Worm (Caenorhabditis elegans): Measurements from ENCODE around the gene dao-6.

Gene dao-6

DNA sequence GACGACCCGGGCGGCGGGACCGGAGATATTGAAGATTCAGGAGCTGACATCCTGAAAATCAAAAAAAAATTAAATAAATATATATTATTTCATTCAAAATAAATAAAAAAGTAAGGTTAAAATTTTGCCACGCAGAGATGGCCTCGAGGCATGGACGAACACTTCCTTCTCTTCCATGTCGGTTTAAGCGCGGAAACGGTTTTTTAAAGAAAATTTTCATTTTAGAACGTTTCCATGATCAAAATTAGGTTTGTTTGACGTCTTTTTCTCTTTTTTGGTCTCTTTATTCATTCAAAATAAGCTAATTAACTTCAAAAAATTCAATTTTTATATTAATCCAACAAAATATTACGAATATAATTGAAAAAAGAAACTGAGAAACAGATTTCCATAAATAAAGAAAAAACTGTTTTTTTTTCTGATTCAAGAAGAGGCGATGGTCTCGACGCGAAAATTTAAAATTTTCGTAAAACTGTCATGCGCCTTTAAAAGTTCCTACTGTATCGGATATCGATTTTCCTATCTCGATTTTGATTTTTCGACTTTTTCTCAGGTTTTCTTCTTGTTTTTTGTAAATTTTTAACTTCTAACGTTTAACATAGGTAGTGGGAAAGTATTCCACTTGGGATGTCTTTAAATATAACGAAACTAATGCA is 26.2 kb upstream of the dao-6 start, which contains the start of gene gcc-2:
Gene gcc-2, minus strand, starts transcription at position 51 of the 656 bp plus-strand sequence.
- TF ChIP-seq tbx-11 (GFP tag; IDR thresholded peaks at IDR 0.05) (no peak), tbx-37 (GFP tag; conservative IDR thresholded peaks at IDR 0.05) (no peak), sea-1 (GFP tag; conservative IDR thresholded peaks at IDR 0.05) (no peak), tra-4 (tag; optimal IDR thresholded peaks at IDR 0.05) (no peak), F13C5.2 (tag; optimal IDR thresholded peaks at IDR 0.05) (no peak), B0310.2 (tag; optimal IDR thresholded peaks at IDR 0.05) (no peak), hmg-4 (GFP tag; optimal IDR thresholded peaks at IDR 0.05) (no peak), ama-1 (optimal IDR thresholded peaks at IDR 0.05) (no peak), scrt-1 (GFP tag; IDR thresholded peaks at IDR 0.05) (no peak), ceh-36 (tag; optimal IDR thresholded peaks at IDR 0.05) (no peak), hnd-1 (tag; optimal IDR thresholded peaks at IDR 0.05) (no peak), flt-1 (GFP tag; IDR thresholded peaks at IDR 0.05) (no peak), ets-7 (tag; optimal IDR thresholded peaks at IDR 0.05) (no peak), ceh-13 (GFP tag; optimal IDR thresholded peaks at IDR 0.05) (no peak), aly-1 (tag; optimal IDR thresholded peaks at IDR 0.05) (no peak)

DNA sequence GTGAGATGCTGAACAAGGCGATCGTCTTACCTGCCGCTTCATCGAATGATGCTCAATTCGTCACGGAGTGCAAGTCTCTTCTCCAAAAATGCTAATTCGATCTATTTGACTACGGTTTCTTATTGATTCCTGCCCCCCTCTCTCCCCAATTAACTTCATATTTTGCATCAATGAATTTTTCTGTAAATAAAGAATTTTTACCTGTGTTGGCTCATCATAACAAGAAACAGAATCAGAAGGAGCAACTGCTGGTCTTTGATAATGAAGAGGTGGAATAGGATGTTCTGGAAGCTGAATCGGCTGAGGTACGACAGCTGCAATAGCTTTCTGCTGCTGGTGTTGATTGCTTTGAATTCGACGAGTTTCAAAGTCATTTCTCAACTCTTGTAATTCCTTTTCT is 24.2 kb upstream of the dao-6 start:
- TF ChIP-seq ceh-13 (GFP tag; optimal IDR thresholded peaks at IDR 0.05) (no peak), tbx-37 (GFP tag; conservative IDR thresholded peaks at IDR 0.05) (no peak), scrt-1 (GFP tag; IDR thresholded peaks at IDR 0.05) (no peak), hmg-4 (GFP tag; optimal IDR thresholded peaks at IDR 0.05) (no peak), ama-1 (optimal IDR thresholded peaks at IDR 0.05) (no peak), aly-1 (tag; optimal IDR thresholded peaks at IDR 0.05) (no peak), flt-1 (GFP tag; IDR thresholded peaks at IDR 0.05) (no peak), tbx-11 (GFP tag; IDR thresholded peaks at IDR 0.05) (no peak), sea-1 (GFP tag; conservative IDR thresholded peaks at IDR 0.05) (no peak), ceh-36 (tag; optimal IDR thresholded peaks at IDR 0.05) (no peak), hnd-1 (tag; optimal IDR thresholded peaks at IDR 0.05) (no peak), F13C5.2 (tag; optimal IDR thresholded peaks at IDR 0.05) (no peak), B0310.2 (tag; optimal IDR thresholded peaks at IDR 0.05) (no peak), hmbx-1 (tag; optimal IDR thresholded peaks at IDR 0.05) (no peak)

DNA sequence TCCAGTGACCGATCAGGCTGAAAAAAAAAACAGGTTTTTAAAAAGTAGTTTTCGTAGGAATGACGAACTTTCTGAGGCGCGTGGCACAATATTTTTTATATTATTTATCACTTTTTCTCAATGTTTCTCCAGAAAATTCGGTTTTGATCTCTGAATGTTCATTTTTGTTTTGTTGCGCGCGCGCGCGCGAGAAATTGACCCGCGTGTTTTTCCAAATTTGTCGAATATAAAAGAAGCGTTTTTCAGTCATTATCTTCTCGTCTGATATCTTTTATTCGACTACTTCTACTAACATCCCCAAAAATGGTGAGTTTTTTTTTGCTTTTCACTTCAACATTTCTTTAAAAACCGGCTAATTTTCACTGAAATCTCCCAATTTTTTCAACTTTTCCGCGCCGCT is 22.8 kb upstream of the dao-6 start, which contains the start of gene rmd-1:
Gene rmd-1, plus strand, starts transcription at position 247 of the 400 bp plus-strand sequence.
- TF ChIP-seq sea-1 (GFP tag; conservative IDR thresholded peaks at IDR 0.05) (no peak), ets-7 (tag; optimal IDR thresholded peaks at IDR 0.05) (no peak), ceh-36 (tag; optimal IDR thresholded peaks at IDR 0.05) (no peak), pes-1 (GFP tag; IDR thresholded peaks at IDR 0.05) (no peak), hmbx-1 (tag; optimal IDR thresholded peaks at IDR 0.05) (no peak), aly-1 (tag; optimal IDR thresholded peaks at IDR 0.05) (no peak), hmg-4 (GFP tag; optimal IDR thresholded peaks at IDR 0.05) (no peak), flt-1 (GFP tag; IDR thresholded peaks at IDR 0.05) (no peak)

DNA sequence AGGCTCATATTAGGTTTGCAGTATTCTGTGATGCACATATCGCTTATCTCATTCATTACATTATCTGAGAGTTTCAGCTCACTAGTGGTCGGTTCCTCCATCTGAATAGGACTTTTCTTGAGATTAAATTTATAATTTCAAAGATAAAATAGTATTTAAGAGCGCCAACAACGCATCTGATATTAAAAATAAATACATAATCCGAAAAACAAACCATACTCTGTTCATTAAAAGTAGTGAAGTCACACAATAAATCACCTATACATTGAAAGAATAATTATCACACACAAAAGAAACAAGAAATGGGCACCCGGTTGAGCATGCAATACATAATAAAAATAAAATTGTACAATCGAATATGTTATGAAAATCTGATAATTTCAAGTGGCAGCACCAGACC is 21.4 kb upstream of the dao-6 start, which contains the start of gene vps-53:
Gene vps-53, minus strand, starts transcription at position 101 of the 400 bp plus-strand sequence.
- TF ChIP-seq flt-1 (GFP tag; IDR thresholded peaks at IDR 0.05), result no peak
- no peak for TF ChIP-seq tra-4 (tag; optimal IDR thresholded peaks at IDR 0.05)

DNA sequence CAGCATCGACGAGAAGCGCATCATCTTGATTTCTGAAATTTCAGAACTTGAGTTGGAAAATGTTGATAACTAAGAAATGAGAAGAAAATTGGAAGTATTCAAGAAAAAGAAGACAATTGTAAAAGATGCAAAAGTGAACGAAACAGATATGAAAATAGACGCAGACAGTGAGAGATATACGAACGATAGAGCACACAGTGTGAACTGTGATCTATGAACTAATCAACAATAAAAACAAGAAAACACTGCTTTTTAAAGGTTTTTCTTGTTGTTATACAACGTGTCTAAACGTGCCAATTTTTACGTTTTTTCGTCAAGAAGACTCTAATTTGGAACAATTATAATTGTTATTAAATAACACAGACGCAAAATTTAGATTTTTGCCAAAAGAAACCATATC is 16.9 kb upstream of the dao-6 start, which contains the start of gene ech-6:
Gene ech-6, minus strand, starts transcription at position 32 of the 400 bp plus-strand sequence.
- TF ChIP-seq hmg-4 (GFP tag; optimal IDR thresholded peaks at IDR 0.05) (no peak), aly-1 (tag; optimal IDR thresholded peaks at IDR 0.05) (no peak), hnd-1 (tag; optimal IDR thresholded peaks at IDR 0.05) (no peak)

DNA sequence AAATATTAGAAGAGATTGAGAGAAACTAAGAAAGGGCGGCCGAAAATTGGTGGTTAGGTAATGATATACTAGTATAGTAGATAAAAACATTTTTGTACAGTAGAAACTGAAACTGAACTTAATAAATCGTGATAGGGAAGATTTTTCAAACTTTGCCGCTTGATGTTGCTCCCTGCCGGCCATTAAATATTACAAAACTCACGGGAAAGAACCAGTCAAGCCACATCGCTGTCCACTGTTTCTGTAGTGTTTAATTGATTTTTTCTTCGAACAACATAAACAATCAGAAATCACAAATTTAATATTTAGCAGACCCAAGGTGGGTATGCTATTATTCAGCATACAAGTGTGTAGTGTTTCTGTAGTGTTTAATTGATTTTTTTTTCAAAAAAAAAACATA is 15.1 kb upstream of the dao-6 start, which contains the start of gene T05G5.5:
Gene T05G5.5, minus strand, starts transcription at position 359 of the 400 bp plus-strand sequence.
- TF ChIP-seq flt-1 (GFP tag; IDR thresholded peaks at IDR 0.05), result no peak
- TF ChIP-seq pes-1 (GFP tag; IDR thresholded peaks at IDR 0.05), result no peak
- no peak for TF ChIP-seq hmbx-1 (tag; optimal IDR thresholded peaks at IDR 0.05)
- no peak for TF ChIP-seq ceh-36 (tag; optimal IDR thresholded peaks at IDR 0.05)
- no peak for TF ChIP-seq tra-4 (tag; optimal IDR thresholded peaks at IDR 0.05)
- no peak for TF ChIP-seq hnd-1 (tag; optimal IDR thresholded peaks at IDR 0.05)
- TF ChIP-seq ceh-13 (GFP tag; optimal IDR thresholded peaks at IDR 0.05), result no peak
- TF ChIP-seq scrt-1 (GFP tag; IDR thresholded peaks at IDR 0.05), result no peak
- no peak for TF ChIP-seq tbx-11 (GFP tag; IDR thresholded peaks at IDR 0.05)
- TF ChIP-seq sea-1 (GFP tag; conservative IDR thresholded peaks at IDR 0.05), result no peak

DNA sequence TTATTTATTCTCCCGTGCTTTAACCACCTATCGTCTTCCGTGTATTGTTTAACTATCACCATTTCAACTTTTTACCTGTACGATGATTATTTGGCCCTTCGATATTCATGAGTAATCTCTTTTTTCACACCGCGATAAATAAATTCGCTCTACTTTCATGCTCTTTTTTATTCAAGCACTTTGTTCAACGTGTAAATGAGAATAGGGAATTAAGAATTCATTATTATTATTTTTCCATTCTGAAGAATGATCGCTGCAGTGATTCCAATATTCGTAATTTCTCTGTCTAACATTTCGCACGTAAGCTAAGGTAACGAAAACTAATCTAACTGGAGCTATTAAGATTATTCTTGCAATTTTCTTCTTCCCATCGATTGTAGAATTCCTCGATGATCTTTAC is 12.7 kb upstream of the dao-6 start, which contains the start of gene T05G5.4:
Gene T05G5.4, plus strand, starts transcription at position 241 of the 400 bp plus-strand sequence.
- TF ChIP-seq ets-7 (tag; optimal IDR thresholded peaks at IDR 0.05), result no peak
- TF ChIP-seq hmg-4 (GFP tag; optimal IDR thresholded peaks at IDR 0.05), result no peak

DNA sequence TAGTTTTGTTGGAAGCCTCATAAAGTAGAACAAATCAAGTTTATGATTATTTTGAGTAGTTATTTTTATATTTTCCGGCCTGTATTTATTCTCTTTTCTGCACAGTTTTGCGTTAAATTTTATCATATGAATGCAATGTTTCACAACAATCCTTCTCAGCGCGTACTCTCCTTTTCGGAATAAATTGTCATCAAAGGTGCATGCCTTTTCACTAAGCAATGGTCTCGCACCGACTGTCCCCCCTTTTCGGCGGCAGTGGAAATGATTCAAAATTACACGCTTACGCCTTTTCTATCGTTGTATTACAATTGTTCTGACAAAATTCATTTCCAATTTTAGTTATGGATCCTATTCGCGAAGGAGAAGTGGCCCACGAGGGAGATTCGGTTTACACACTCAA is 11.1 kb upstream of the dao-6 start, which contains the start of the genes iff-1 and cdk-1:
Gene iff-1, minus strand, starts transcription at position 61 of the 400 bp plus-strand sequence.
Gene cdk-1, plus strand, starts transcription at position 340 of the 400 bp plus-strand sequence.
- TF ChIP-seq hmg-4 (GFP tag; optimal IDR thresholded peaks at IDR 0.05), result peak; percentile 33
- no peak for TF ChIP-seq hnd-1 (tag; optimal IDR thresholded peaks at IDR 0.05)

DNA sequence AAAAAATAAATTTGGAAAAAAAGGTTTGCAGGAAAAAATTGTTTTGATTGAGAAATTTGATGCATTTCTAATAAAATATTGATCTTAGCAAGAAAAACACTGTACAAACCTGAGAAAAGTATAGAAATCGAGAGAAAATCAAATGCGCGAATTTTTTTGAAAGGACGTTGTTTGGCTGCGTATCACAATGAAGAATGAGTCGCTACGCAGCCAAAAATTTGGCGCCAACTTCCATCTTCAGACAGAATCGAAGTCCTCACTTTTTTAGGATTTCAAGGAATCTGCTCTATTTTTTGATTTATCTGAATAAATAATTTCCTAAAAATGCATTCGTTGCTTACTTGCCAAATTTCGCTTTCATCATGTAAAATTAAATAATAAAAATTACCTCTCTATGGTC is 10.7 kb upstream of the dao-6 start:
- TF ChIP-seq tbx-37 (GFP tag; conservative IDR thresholded peaks at IDR 0.05) (no peak), sea-1 (GFP tag; conservative IDR thresholded peaks at IDR 0.05) (no peak), B0310.2 (tag; optimal IDR thresholded peaks at IDR 0.05) (no peak), tbx-11 (GFP tag; IDR thresholded peaks at IDR 0.05) (no peak), scrt-1 (GFP tag; IDR thresholded peaks at IDR 0.05) (no peak), aly-1 (tag; optimal IDR thresholded peaks at IDR 0.05) (no peak), hmg-4 (GFP tag; optimal IDR thresholded peaks at IDR 0.05) (no peak), hmbx-1 (tag; optimal IDR thresholded peaks at IDR 0.05) (no peak)

Data from whole organism, early embryonic.